Fruit fly (Drosophila melanogaster): Measurements from ENCODE around the gene Saf-B.

Gene Saf-B

dm6 chr3R:24829887-24830351 lies 12.7 kb downstream of the Saf-B start, which contains the start of the genes Kaz and CG43273 (continued):
- TF ChIP-seq shn (GFP tag; optimal IDR thresholded peaks at IDR 0.05): no peak
- no peak for TF ChIP-seq CG10274 (GFP tag; optimal IDR thresholded peaks at IDR 0.05)
- TF ChIP-seq Med (GFP tag): peak; percentile 81
- 0 out of 3 replicates have a peak, but pooled peaks have one; percentile 52 for TF ChIP-seq CG34422 (GFP tag; IDR thresholded peaks at IDR 0.05)
- TF ChIP-seq Mrtf (GFP tag; IDR thresholded peaks at IDR 0.05): no peak
- no peak for TF ChIP-seq NC2α (GFP tag; optimal IDR thresholded peaks at IDR 0.05)
- TF ChIP-seq wdn (GFP tag; IDR thresholded peaks at IDR 0.05): 0 out of 2 replicates have a peak, but pooled peaks have one; percentile 19
- no peak for TF ChIP-seq MTF-1 (GFP tag; optimal IDR thresholded peaks at IDR 0.05; ENCODE audit: borderline replicate concordance)
- no peak for TF ChIP-seq CG2129 (GFP tag; IDR thresholded peaks at IDR 0.05; ENCODE audit: partially characterized antibody)
- peak; percentile 17 for TF ChIP-seq chn (GFP tag; optimal IDR thresholded peaks at IDR 0.05)
- peak; percentile 77 for TF ChIP-seq CG30403 (GFP tag; optimal IDR thresholded peaks at IDR 0.05)
- no peak for TF ChIP-seq Opbp (GFP tag; IDR thresholded peaks at IDR 0.05; ENCODE audit: partially characterized antibody)
- TF ChIP-seq Sry-β (GFP tag; optimal IDR thresholded peaks at IDR 0.05): peak; percentile 100
- peak; percentile 50 for TF ChIP-seq CG9215 (GFP tag; IDR thresholded peaks at IDR 0.05)
- TF ChIP-seq Drgx (GFP tag; IDR thresholded peaks at IDR 0.05): no peak
- no peak for TF ChIP-seq sens-2 (GFP tag; IDR thresholded peaks at IDR 0.05)
- TF ChIP-seq croc (GFP tag; conservative IDR thresholded peaks at IDR 0.05): no peak
- TF ChIP-seq HHEX (GFP tag; optimal IDR thresholded peaks at IDR 0.05): no peak
- TF ChIP-seq zfh1 (GFP tag; IDR thresholded peaks at IDR 0.05): peak; percentile 34; the same call in 1 of the 3 replicates
- peak; percentile 37 for TF ChIP-seq CG10209 (GFP tag; optimal IDR thresholded peaks at IDR 0.05)
- TF ChIP-seq CG8388 (GFP tag; optimal IDR thresholded peaks at IDR 0.05): no peak
- TF ChIP-seq Dbx (GFP tag; IDR thresholded peaks at IDR 0.05): no peak
- TF ChIP-seq CG18262 (tag; optimal IDR thresholded peaks at IDR 0.05): no peak
- TF ChIP-seq slp2 (GFP tag; optimal IDR thresholded peaks at IDR 0.05): no peak
- TF ChIP-seq ro (GFP tag; IDR thresholded peaks at IDR 0.05): no peak
- peak; percentile 73 for TF ChIP-seq Rfx (GFP tag; IDR thresholded peaks at IDR 0.05)
- TF ChIP-seq klu (GFP tag; IDR thresholded peaks at IDR 0.05): peak; percentile 30; the same call in 1 of the 2 replicates
- no peak for TF ChIP-seq Asciz (GFP tag; optimal IDR thresholded peaks at IDR 0.05)
- no peak for TF ChIP-seq usp (GFP tag; optimal IDR thresholded peaks at IDR 0.05)
- TF ChIP-seq CG7357 (GFP tag; IDR thresholded peaks at IDR 0.05): no peak
- TF ChIP-seq D19B (GFP tag; optimal IDR thresholded peaks at IDR 0.05): no peak
- no peak for TF ChIP-seq z (GFP tag; IDR thresholded peaks at IDR 0.05)
- TF ChIP-seq dmrt11E (tag; optimal IDR thresholded peaks at IDR 0.05): peak; percentile 40
- TF ChIP-seq Mad (GFP tag; optimal IDR thresholded peaks at IDR 0.05): peak; percentile 36
- no peak for TF ChIP-seq jumu (GFP tag; optimal IDR thresholded peaks at IDR 0.05)
- no peak for TF ChIP-seq dan (GFP tag; IDR thresholded peaks at IDR 0.05)
- peak; percentile 25 for TF ChIP-seq CG9437 (GFP tag; optimal IDR thresholded peaks at IDR 0.05)
- no peak for TF ChIP-seq Neu2 (GFP tag; optimal IDR thresholded peaks at IDR 0.05; ENCODE audit: borderline replicate concordance)
- TF ChIP-seq CG12071 (GFP tag; optimal IDR thresholded peaks at IDR 0.05): no peak
- TF ChIP-seq C15 (GFP tag; IDR thresholded peaks at IDR 0.05): no peak
- no peak for TF ChIP-seq fd64A (GFP tag; optimal IDR thresholded peaks at IDR 0.05)
- TF ChIP-seq CG2120 (GFP tag; optimal IDR thresholded peaks at IDR 0.05): peak; percentile 67
- no peak for TF ChIP-seq CHES-1-like (GFP tag; optimal IDR thresholded peaks at IDR 0.05)
- peak; percentile 0 for TF ChIP-seq pum (GFP tag; optimal IDR thresholded peaks at IDR 0.05)
- no peak for TF ChIP-seq CG14441 (GFP tag; IDR thresholded peaks at IDR 0.05)
- peak; percentile 66 for TF ChIP-seq Ssrp (tag; optimal IDR thresholded peaks at IDR 0.05)
- no peak for TF ChIP-seq CG7839 (tag; optimal IDR thresholded peaks at IDR 0.05)
- TF ChIP-seq CG11456 (GFP tag; IDR thresholded peaks at IDR 0.05): no peak
- no peak for TF ChIP-seq vnd (GFP tag; IDR thresholded peaks at IDR 0.05; ENCODE audit: partially characterized antibody)
- no peak for TF ChIP-seq CG3065 (GFP tag; optimal IDR thresholded peaks at IDR 0.05)
- peak; percentile 94 for TF ChIP-seq row (GFP tag; IDR thresholded peaks at IDR 0.05)
- no peak for TF ChIP-seq ATbp (GFP tag; optimal IDR thresholded peaks at IDR 0.05)

Data from whole organism, embryonic.